Worm (Caenorhabditis elegans) whole organism, young adult: ENCODE measurements around the gene Y67D8B.3.

Experiments
- B0035.1 ChIP-seq: sonication (generic microtip); optimal IDR thresholded peaks from 2 replicates; lab custom pipeline; 2016; ENCODE audit warnings: missing genetic modification characterization, mild to moderate bottlenecking, missing compliant biosample characterization, missing genotype, missing genetic modification reagents
- C06A6.2 ChIP-seq: fragments of 200-800 bp; sonication (Bioruptor generic); conservative IDR thresholded peaks from 2 replicates; pipeline ENCODE4 v1.3.6; 2022; ENCODE audit warnings: missing genetic modification characterization, missing compliant biosample characterization
- C17E4.6 ChIP-seq: fragments of 200-800 bp; sonication (Bioruptor generic); IDR thresholded peaks from 2 replicates; pipeline ENCODE4 v1.3.6; 2022; ENCODE audit warnings: missing genetic modification reagents, missing genetic modification characterization, missing compliant biosample characterization
- F22D6.2 ChIP-seq: sonication (generic microtip); optimal IDR thresholded peaks from 2 replicates; lab custom pipeline; 2016; ENCODE audit warnings: mild to moderate bottlenecking, missing genetic modification characterization, missing compliant biosample characterization
- F49E8.2 ChIP-seq: sonication (generic microtip); optimal IDR thresholded peaks from 3 replicates; lab custom pipeline; 2017; ENCODE audit warnings: missing genetic modification characterization, mild to moderate bottlenecking, missing compliant biosample characterization, antibody characterized with exemption, moderate library complexity; ENCODE audit not compliant: insufficient read depth
- F57A8.1 ChIP-seq: fragments of 200-800 bp; sonication (Bioruptor generic); optimal IDR thresholded peaks from 2 replicates; lab custom pipeline; 2018; ENCODE audit warnings: mild to moderate bottlenecking, missing genetic modification characterization, moderate library complexity, missing compliant biosample characterization
- T26A5.8 ChIP-seq: sonication (generic microtip); optimal IDR thresholded peaks from 2 replicates; lab custom pipeline; 2016; ENCODE audit warnings: missing genetic modification characterization, missing compliant biosample characterization
- Y53F4B.3 ChIP-seq: fragments of 200-800 bp; sonication (Bioruptor generic); IDR thresholded peaks from 2 replicates; pipeline ENCODE4 v1.3.6; 2022; ENCODE audit warnings: missing genetic modification reagents, missing genetic modification characterization, missing compliant biosample characterization
- Y53G8AR.9 ChIP-seq: fragments of 200-800 bp; sonication (Bioruptor generic); conservative IDR thresholded peaks from 2 replicates; pipeline ENCODE4 v1.3.6; 2022; ENCODE audit warnings: missing genetic modification reagents, missing genetic modification characterization, missing compliant biosample characterization
- Y56A3A.18 ChIP-seq: fragments of 200-800 bp; sonication (Bioruptor generic); IDR thresholded peaks from 2 replicates; pipeline ENCODE4 v1.3.6; 2022; ENCODE audit warnings: missing genetic modification reagents, missing genetic modification characterization, missing compliant biosample characterization
- ama-1 ChIP-seq, 3 experiments: fragments of 150-350 bp in 1 of 3; sonication (generic microtip) in 2 of 3; optimal IDR thresholded peaks; 2 replicates each; lab custom pipeline; 2014 to 2018; ENCODE audit warnings: missing biosample characterization in 2 of 3, missing genetic modification characterization in 2 of 3, missing genetic modification reagents in 2 of 3
- aptf-2 ChIP-seq: fragments of 200-800 bp; sonication (Bioruptor generic); conservative IDR thresholded peaks from 2 replicates; pipeline ENCODE4 v1.3.6; 2022; ENCODE audit warnings: missing genetic modification reagents, missing genetic modification characterization, missing compliant biosample characterization
- athp-1 ChIP-seq: sonication (generic microtip); optimal IDR thresholded peaks from 2 replicates; lab custom pipeline; 2017; ENCODE audit warnings: mild to moderate bottlenecking, missing genetic modification characterization, missing compliant biosample characterization
- cebp-1 ChIP-seq, 2 experiments: fragments of 200-800 bp in 1 of 2; sonication (Bioruptor generic) in 1 of 2; sonication (generic microtip) in 1 of 2; IDR thresholded peaks in 1 of 2; optimal IDR thresholded peaks in 1 of 2; 2 replicates each; pipeline versions ENCODE4 v1.3.6 to Lab custom; 2017 to 2022; ENCODE audit warnings: missing compliant biosample characterization in 2 of 2, missing genetic modification characterization in 2 of 2, mild to moderate bottlenecking in 1 of 2, missing genetic modification reagents in 1 of 2, moderate library complexity in 1 of 2
- ceh-100 ChIP-seq: fragments of 200-800 bp; sonication (Bioruptor generic); IDR thresholded peaks from 2 replicates; pipeline ENCODE4 v1.3.6; 2022; ENCODE audit warnings: missing genetic modification reagents, missing genetic modification characterization, missing compliant biosample characterization
- ceh-40 ChIP-seq: fragments of 200-800 bp; sonication (Bioruptor generic); IDR thresholded peaks from 2 replicates; pipeline ENCODE4 v1.3.6; 2022; ENCODE audit warnings: missing genetic modification characterization, missing compliant biosample characterization
- ceh-58 ChIP-seq: fragments of 200-800 bp; sonication (Bioruptor generic); IDR thresholded peaks from 2 replicates; pipeline ENCODE4 v1.3.6; 2022; ENCODE audit warnings: missing genetic modification characterization, missing compliant biosample characterization
- ceh-79 ChIP-seq: sonication (generic microtip); optimal IDR thresholded peaks from 2 replicates; lab custom pipeline; 2017; ENCODE audit warnings: mild to moderate bottlenecking, missing genetic modification characterization, missing compliant biosample characterization
- die-1 ChIP-seq: sonication (generic microtip); optimal IDR thresholded peaks from 2 replicates; lab custom pipeline; 2016; ENCODE audit warnings: missing genotype, mild to moderate bottlenecking, missing genetic modification characterization, missing compliant biosample characterization
- dox-1 ChIP-seq: fragments of 200-800 bp; sonication (Bioruptor generic); IDR thresholded peaks from 2 replicates; pipeline ENCODE4 v1.3.6; 2022; ENCODE audit warnings: missing genetic modification reagents, missing genetic modification characterization, missing compliant biosample characterization
- egrh-3 ChIP-seq: fragments of 200-800 bp; sonication (Bioruptor generic); IDR thresholded peaks from 2 replicates; pipeline ENCODE4 v1.3.6; 2022; ENCODE audit warnings: missing genetic modification reagents, missing genetic modification characterization, missing compliant biosample characterization
- ekl-4 ChIP-seq: fragments of 200-800 bp; sonication (Bioruptor generic); IDR thresholded peaks from 2 replicates; pipeline ENCODE4 v1.3.6; 2022; ENCODE audit warnings: missing genetic modification reagents, missing genetic modification characterization, missing compliant biosample characterization
- gei-17 ChIP-seq: fragments of 200-800 bp; sonication (Bioruptor generic); optimal IDR thresholded peaks from 2 replicates; lab custom pipeline; 2018; ENCODE audit warnings: mild to moderate bottlenecking, missing genetic modification characterization, missing compliant biosample characterization
- hmg-1.2 ChIP-seq: fragments of 200-800 bp; sonication (Bioruptor generic); IDR thresholded peaks from 2 replicates; pipeline ENCODE4 v1.3.6; 2022; ENCODE audit warnings: missing genetic modification reagents, missing genetic modification characterization, missing compliant biosample characterization
- hmg-20 ChIP-seq: fragments of 200-800 bp; sonication (Bioruptor generic); IDR thresholded peaks from 2 replicates; pipeline ENCODE4 v1.3.6; 2022; ENCODE audit warnings: missing genetic modification reagents, missing genetic modification characterization, missing compliant biosample characterization
- hsf-1 ChIP-seq: fragments of 200-800 bp; sonication (Bioruptor generic); IDR thresholded peaks from 2 replicates; pipeline ENCODE4 v1.3.6; 2022; ENCODE audit warnings: missing genetic modification reagents, missing genetic modification characterization, missing compliant biosample characterization
- madf-3 ChIP-seq: fragments of 200-800 bp; sonication (Bioruptor generic); IDR thresholded peaks from 2 replicates; pipeline ENCODE4 v1.3.6; 2022; ENCODE audit warnings: missing genetic modification reagents, missing genetic modification characterization, missing compliant biosample characterization
- mcd-1 ChIP-seq: fragments of 200-800 bp; sonication (Bioruptor generic); IDR thresholded peaks from 2 replicates; pipeline ENCODE4 v1.3.6; 2022; ENCODE audit warnings: missing genetic modification reagents, missing genetic modification characterization, missing compliant biosample characterization
- nfya-1 ChIP-seq: sonication (generic microtip); optimal IDR thresholded peaks from 2 replicates; lab custom pipeline; 2017; ENCODE audit warnings: antibody characterized with exemption, missing compliant biosample characterization, missing genetic modification characterization, borderline replicate concordance; ENCODE audit not compliant: insufficient read depth
- nfyb-1 ChIP-seq: fragments of 200-800 bp; sonication (Bioruptor generic); IDR thresholded peaks from 2 replicates; pipeline ENCODE4 v1.3.6; 2022; ENCODE audit warnings: missing genetic modification reagents, missing genetic modification characterization, missing compliant biosample characterization
- nhr-27 ChIP-seq: fragments of 200-800 bp; sonication (Bioruptor generic); optimal IDR thresholded peaks from 2 replicates; lab custom pipeline; 2018; ENCODE audit warnings: mild to moderate bottlenecking, missing genetic modification characterization, moderate library complexity, missing compliant biosample characterization
- nhr-90 ChIP-seq: sonication (generic microtip); optimal IDR thresholded peaks from 2 replicates; lab custom pipeline; 2016; ENCODE audit warnings: missing genotype, mild to moderate bottlenecking, missing genetic modification characterization, missing compliant biosample characterization
- rcor-1 ChIP-seq: fragments of 200-800 bp; sonication (Bioruptor generic); IDR thresholded peaks from 2 replicates; pipeline ENCODE4 v1.3.6; 2022; ENCODE audit warnings: missing genetic modification reagents, missing genetic modification characterization, missing compliant biosample characterization
- repo-1 ChIP-seq: sonication (generic microtip); optimal IDR thresholded peaks from 2 replicates; lab custom pipeline; 2017; ENCODE audit warnings: mild to moderate bottlenecking, missing genetic modification characterization, missing compliant biosample characterization
- rpc-1 ChIP-seq, 2 experiments: fragments of 150-350 bp in 1 of 2; sonication (generic microtip) in 1 of 2; optimal IDR thresholded peaks; 2 replicates each; lab custom pipeline; 2014 to 2018; ENCODE audit warnings: missing biosample characterization in 1 of 2, missing genetic modification characterization in 1 of 2, missing genetic modification reagents in 1 of 2, missing genotype in 1 of 2
- snpc-1.3 ChIP-seq: sonication (generic microtip); optimal IDR thresholded peaks from 2 replicates; lab custom pipeline; 2017; ENCODE audit warnings: missing genetic modification characterization, mild to moderate bottlenecking, missing compliant biosample characterization, antibody characterized with exemption, moderate library complexity, missing genotype, missing genetic modification reagents; ENCODE audit not compliant: insufficient read depth
- snpc-4 ChIP-seq, 5 experiments: fragments of 150-350 bp in 1 of 5; sonication (generic microtip) in 4 of 5; optimal IDR thresholded peaks; 2 replicates each; lab custom pipeline; 2014 to 2018; ENCODE audit warnings: missing genetic modification characterization in 5 of 5, missing biosample characterization in 3 of 5, antibody characterized with exemption in 2 of 5, mild to moderate bottlenecking in 2 of 5, missing compliant biosample characterization in 2 of 5, missing genotype in 2 of 5, moderate library complexity in 2 of 5, missing genetic modification reagents in 1 of 5
- tlf-1 ChIP-seq: fragments of 200-800 bp; sonication (Bioruptor generic); optimal IDR thresholded peaks from 2 replicates; lab custom pipeline; 2018; ENCODE audit warnings: mild to moderate bottlenecking, missing genetic modification characterization, missing compliant biosample characterization
- unc-130 ChIP-seq: sonication (generic microtip); optimal IDR thresholded peaks from 2 replicates; lab custom pipeline; 2016; ENCODE audit warnings: missing genetic modification reagents, missing genetic modification characterization, missing compliant biosample characterization
- unc-62 ChIP-seq: fragments of 150-350 bp; optimal IDR thresholded peaks from 2 replicates; lab custom pipeline; 2014; ENCODE audit warnings: missing biosample characterization, missing genetic modification reagents, missing genetic modification characterization
- zfh-2 ChIP-seq: fragments of 200-800 bp; sonication (Bioruptor generic); conservative IDR thresholded peaks from 2 replicates; pipeline ENCODE4 v1.3.6; 2022; ENCODE audit warnings: missing genetic modification reagents, missing genetic modification characterization, missing compliant biosample characterization
- ztf-18 ChIP-seq: sonication (generic microtip); optimal IDR thresholded peaks from 2 replicates; lab custom pipeline; 2016; ENCODE audit warnings: missing genotype, mild to moderate bottlenecking, missing genetic modification characterization, missing compliant biosample characterization
- ztf-26 ChIP-seq: sonication (generic microtip); optimal IDR thresholded peaks from 2 replicates; lab custom pipeline; 2017; ENCODE audit warnings: missing genetic modification characterization, missing compliant biosample characterization

Y67D8B.3 gene

DNA sequence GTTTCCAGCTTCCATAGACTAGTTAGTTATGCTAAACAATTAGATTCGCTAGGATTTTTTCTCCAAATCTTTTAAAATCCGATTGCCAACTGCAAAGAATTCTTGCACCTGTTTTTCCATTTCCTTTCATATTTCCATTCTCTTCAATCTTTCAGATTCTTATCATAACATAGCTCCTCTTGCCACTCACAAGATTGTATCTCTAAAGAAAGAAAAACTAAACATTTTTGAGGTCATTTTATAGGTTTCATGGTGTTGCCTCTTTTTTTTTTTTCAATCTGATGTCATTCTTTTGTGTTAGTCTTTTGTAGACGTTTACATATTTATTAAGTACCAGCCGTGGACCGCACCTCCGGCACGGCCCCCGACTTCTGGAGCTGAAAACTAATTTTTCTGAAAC, 36.6 kb downstream of the Y67D8B.3 start:
- TF ChIP-seq B0035.1 (no peak), ekl-4 (GFP tag; lab: Robert Waterston, UW) (no peak), madf-3 (GFP tag; lab: Robert Waterston, UW) (no peak), Y53F4B.3 (GFP tag; lab: Robert Waterston, UW) (no peak), hsf-1 (GFP tag; lab: Robert Waterston, UW) (no peak), unc-130 (GFP tag; lab: Kevin White, UChicago) (no peak), zfh-2 (GFP tag; lab: Robert Waterston, UW) (no peak), aptf-2 (GFP tag; lab: Robert Waterston, UW) (no peak), rpc-1 (optimal IDR thresholded peaks at IDR 0.05; lab: Kevin White, UChicago) (no peak), rpc-1 (tag; optimal IDR thresholded peaks at IDR 0.05; lab: Kevin White, UChicago) (no peak), ceh-40 (GFP tag; lab: Robert Waterston, UW) (no peak), Y56A3A.18 (no peak), die-1 (tag; lab: Kevin White, UChicago) (no peak)
- TF ChIP-seq, all 124 proteins: peak for 0

DNA sequence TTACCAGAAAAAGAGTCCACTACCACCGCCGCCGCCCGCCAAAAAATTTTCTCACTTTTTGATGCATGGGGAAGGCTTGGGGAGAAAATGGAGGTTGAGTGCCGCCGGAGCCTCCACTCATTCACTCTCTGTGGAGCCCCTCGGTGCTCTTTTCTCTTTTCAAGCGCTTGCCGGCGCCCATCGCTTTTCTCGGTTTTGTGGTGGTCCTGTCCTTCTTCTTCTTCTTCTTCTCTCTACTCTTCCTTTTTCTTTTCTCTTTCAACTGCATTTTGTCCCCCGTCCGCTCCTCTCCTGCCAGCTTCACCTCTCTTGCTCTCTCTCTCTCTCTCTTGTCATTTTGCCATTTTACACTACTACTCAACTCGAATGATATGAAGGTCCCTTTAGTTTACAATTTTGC, 38.4 kb downstream of the Y67D8B.3 start:
- TF ChIP-seq ztf-18 (tag; lab: Kevin White, UChicago), result no peak
- no peak for TF ChIP-seq hmg-20 (GFP tag; lab: Robert Waterston, UW)
- no peak for TF ChIP-seq ztf-26
- TF ChIP-seq cebp-1 (GFP tag; IDR thresholded peaks at IDR 0.05; lab: Robert Waterston, UW), result no peak
- TF ChIP-seq cebp-1 (tag; optimal IDR thresholded peaks at IDR 0.05; lab: Kevin White, UChicago), result peak; percentile 34
- TF ChIP-seq zfh-2 (GFP tag; lab: Robert Waterston, UW), result peak; percentile 83
- TF ChIP-seq madf-3 (GFP tag; lab: Robert Waterston, UW), result no peak
- TF ChIP-seq T26A5.8, result no peak
- TF ChIP-seq egrh-3 (GFP tag; lab: Robert Waterston, UW), result peak; percentile 67
- 0 out of 2 replicates have a peak, but pooled peaks have one; percentile 16 for TF ChIP-seq mcd-1 (GFP tag; lab: Robert Waterston, UW)
- no peak for TF ChIP-seq snpc-1.3 (tag; lab: Kevin White, UChicago)
- TF ChIP-seq F49E8.2 (tag; lab: Kevin White, UChicago), result no peak
- no peak for TF ChIP-seq ceh-79

DNA sequence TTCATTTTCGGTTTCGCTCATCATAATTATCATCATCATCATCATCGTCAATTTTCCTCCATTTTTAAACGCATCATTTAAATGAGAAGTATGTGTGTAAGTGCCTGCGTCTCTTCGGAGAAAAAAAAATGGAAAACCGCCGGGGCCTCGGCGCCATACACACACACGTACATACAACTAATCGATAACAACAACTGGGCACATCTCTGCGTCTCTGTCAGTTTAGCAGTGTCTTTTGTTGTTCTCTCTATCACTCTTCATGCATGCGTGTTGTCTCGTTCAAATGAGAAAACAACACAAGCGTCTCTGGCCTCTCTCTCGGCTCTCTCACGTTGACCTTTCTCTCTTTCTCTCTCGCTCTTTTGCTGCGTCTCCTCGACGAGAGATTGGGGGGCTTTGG, 41.2 kb downstream of the Y67D8B.3 start:
- TF ChIP-seq snpc-1.3 (tag; lab: Kevin White, UChicago), result no peak
- no peak for TF ChIP-seq nfya-1 (tag; lab: Kevin White, UChicago)
- peak; percentile 39; the same call in 1 of the 2 replicates for TF ChIP-seq C06A6.2 (GFP tag; lab: Robert Waterston, UW)
- TF ChIP-seq nhr-27 (tag; lab: Kevin White, UChicago), result no peak
- TF ChIP-seq Y53G8AR.9 (GFP tag; lab: Robert Waterston, UW), result no peak
- TF ChIP-seq rcor-1 (GFP tag; lab: Robert Waterston, UW), result no peak; the same call in 1 of the 2 replicates
- TF ChIP-seq mcd-1 (GFP tag; lab: Robert Waterston, UW), result peak; percentile 56
- TF ChIP-seq nfyb-1, result peak; percentile 79; the same call in 1 of the 2 replicates
- peak; percentile 32 for TF ChIP-seq repo-1
- TF ChIP-seq ama-1 (optimal IDR thresholded peaks at IDR 0.05; lab: Kevin White, UChicago), result no peak
- peak in 1 of 2 experiments; percentile 9 for TF ChIP-seq ama-1 (GFP tag; optimal IDR thresholded peaks at IDR 0.05; lab: Kevin White, UChicago)
- peak; percentile 6 for TF ChIP-seq F22D6.2 (tag; lab: Kevin White, UChicago)
- TF ChIP-seq dox-1, result peak; percentile 68
- TF ChIP-seq unc-62 (GFP tag; lab: Kevin White, UChicago), result no peak
- TF ChIP-seq ceh-100, result peak; percentile 36; the same call in 1 of the 2 replicates
- TF ChIP-seq athp-1, result no peak
- peak; percentile 25 for TF ChIP-seq tlf-1
- peak; percentile 88 for TF ChIP-seq zfh-2 (GFP tag; lab: Robert Waterston, UW)
- TF ChIP-seq snpc-4 (GFP tag; optimal IDR thresholded peaks at IDR 0.05; lab: Kevin White, UChicago), result peak; percentile 10
- TF ChIP-seq snpc-4 (tag; optimal IDR thresholded peaks at IDR 0.05; lab: Kevin White, UChicago), result peak in 2 of 4 experiments; percentile 23 to 30
- no peak for TF ChIP-seq cebp-1 (GFP tag; IDR thresholded peaks at IDR 0.05; lab: Robert Waterston, UW)
- peak; percentile 81 for TF ChIP-seq cebp-1 (tag; optimal IDR thresholded peaks at IDR 0.05; lab: Kevin White, UChicago)
- peak; percentile 33 for TF ChIP-seq nhr-90
- peak; percentile 52 for TF ChIP-seq gei-17 (GFP tag; lab: Kevin White, UChicago)
- no peak for TF ChIP-seq ceh-58
- no peak for TF ChIP-seq F57A8.1
- no peak for TF ChIP-seq C17E4.6
- TF ChIP-seq hmg-1.2 (GFP tag; lab: Robert Waterston, UW), result peak; percentile 95
